Fruit fly (Drosophila melanogaster): Measurements from ENCODE around the gene stx.

stx gene

dm6 chrX:10757616-10758078 is 12.9 kb upstream of the stx start, which contains the start of gene Rph (continued):
- TF ChIP-seq CG33557 (GFP tag; optimal IDR thresholded peaks at IDR 0.05) = no peak
- peak; percentile 31 for TF ChIP-seq CG10147 (GFP tag; optimal IDR thresholded peaks at IDR 0.05)
- TF ChIP-seq pfk (GFP tag; optimal IDR thresholded peaks at IDR 0.05) = no peak
- no peak for TF ChIP-seq Fer2 (tag; optimal IDR thresholded peaks at IDR 0.05)
- TF ChIP-seq ab (GFP tag; optimal IDR thresholded peaks at IDR 0.05) = no peak
- TF ChIP-seq vfl (GFP tag; optimal IDR thresholded peaks at IDR 0.05) = no peak
- peak; percentile 13 for TF ChIP-seq lilli (GFP tag; optimal IDR thresholded peaks at IDR 0.05)
- peak; percentile 27 for TF ChIP-seq zfh2 (GFP tag; optimal IDR thresholded peaks at IDR 0.05)
- TF ChIP-seq CG8924 (tag; optimal IDR thresholded peaks at IDR 0.05) = no peak
- no peak for TF ChIP-seq CG17361 (GFP tag; IDR thresholded peaks at IDR 0.05)
- TF ChIP-seq CG32532 (GFP tag; IDR thresholded peaks at IDR 0.05) = peak; percentile 5; the same call in 1 of the 2 replicates
- TF ChIP-seq CG18764 (GFP tag; optimal IDR thresholded peaks at IDR 0.05) = no peak
- TF ChIP-seq Dll (GFP tag; IDR thresholded peaks at IDR 0.05; ENCODE audit: partially characterized antibody) = peak; percentile 46; the same call in 2 of the 4 replicates
- no peak for TF ChIP-seq Atf-2 (GFP tag; optimal IDR thresholded peaks at IDR 0.05)
- TF ChIP-seq CG9727 (GFP tag; optimal IDR thresholded peaks at IDR 0.05) = peak; percentile 1
- 0 out of 2 replicates have a peak, but pooled peaks have one; percentile 26 for TF ChIP-seq sob (GFP tag; IDR thresholded peaks at IDR 0.05)
- TF ChIP-seq gsb-n (tag; optimal IDR thresholded peaks at IDR 0.05) = no peak
- TF ChIP-seq unc-4 (GFP tag; IDR thresholded peaks at IDR 0.05; ENCODE audit: partially characterized antibody) = peak; percentile 65; the same call in 1 of the 2 replicates
- no peak for TF ChIP-seq ttk (GFP tag; IDR thresholded peaks at IDR 0.05)
- peak; percentile 46; the same call in 1 of the 2 replicates for TF ChIP-seq slbo (GFP tag; IDR thresholded peaks at IDR 0.05)
- peak; percentile 36 for TF ChIP-seq Deaf1 (tag; optimal IDR thresholded peaks at IDR 0.05)
- 0 out of 2 replicates have a peak, but pooled peaks have one; percentile 16 for TF ChIP-seq CG14014 (GFP tag; IDR thresholded peaks at IDR 0.05)
- TF ChIP-seq dysf (GFP tag; IDR thresholded peaks at IDR 0.05) = peak; percentile 46; the same call in 1 of the 3 replicates
- TF ChIP-seq abd-A (tag; optimal IDR thresholded peaks at IDR 0.05) = peak; percentile 32
- TF ChIP-seq CG6272 (GFP tag; IDR thresholded peaks at IDR 0.05) = 0 out of 2 replicates have a peak, but pooled peaks have one; percentile 8
- peak; percentile 23 for TF ChIP-seq sug (tag; optimal IDR thresholded peaks at IDR 0.05)
- TF ChIP-seq CG2120 (GFP tag; optimal IDR thresholded peaks at IDR 0.05) = peak; percentile 66
- TF ChIP-seq Doc2 (GFP tag; IDR thresholded peaks at IDR 0.05) = no peak
- TF ChIP-seq Atf6 (GFP tag; IDR thresholded peaks at IDR 0.05) = 0 out of 2 replicates have a peak, but pooled peaks have one; percentile 42
- peak; percentile 76 for TF ChIP-seq CG18599 (GFP tag; optimal IDR thresholded peaks at IDR 0.05)
- no peak for TF ChIP-seq CG10654 (GFP tag; optimal IDR thresholded peaks at IDR 0.05)
- TF ChIP-seq NfI (GFP tag; optimal IDR thresholded peaks at IDR 0.05) = no peak
- peak; percentile 50 for TF ChIP-seq CG9932 (GFP tag; IDR thresholded peaks at IDR 0.05)
- TF ChIP-seq klu (GFP tag; IDR thresholded peaks at IDR 0.05) = no peak
- 0 out of 2 replicates have a peak, but pooled peaks have one; percentile 18 for TF ChIP-seq CG6689 (GFP tag; IDR thresholded peaks at IDR 0.05)
- TF ChIP-seq lab (GFP tag; optimal IDR thresholded peaks at IDR 0.05) = peak; percentile 55
- peak; percentile 23 for TF ChIP-seq CG15269 (tag; optimal IDR thresholded peaks at IDR 0.05)
- TF ChIP-seq knrl (GFP tag; IDR thresholded peaks at IDR 0.05; ENCODE audit: partially characterized antibody) = peak; percentile 53; the same call in 2 of the 3 replicates
- peak; percentile 39; the same call in 1 of the 2 replicates for TF ChIP-seq CG9215 (GFP tag; IDR thresholded peaks at IDR 0.05)
- TF ChIP-seq NFAT (GFP tag; IDR thresholded peaks at IDR 0.05) = no peak
- TF ChIP-seq scrt (GFP tag; optimal IDR thresholded peaks at IDR 0.05) = peak; percentile 82
- TF ChIP-seq Trl (optimal IDR thresholded peaks at IDR 0.05) = no peak
- TF ChIP-seq Trl (GFP tag; optimal IDR thresholded peaks at IDR 0.05) = no peak
- TF ChIP-seq amos (GFP tag; IDR thresholded peaks at IDR 0.05; ENCODE audit: partially characterized antibody) = peak; percentile 36; the same call in 1 of the 2 replicates

Measured in whole organism, embryonic.